Fruit fly (Drosophila melanogaster) S2 (cell line): ENCODE results near the gene CG17996.

Experiments used
- CG8478 ChIP-seq: fragments of >200 bp; optimal IDR thresholded peaks from 2 replicates; lab custom pipeline; 2018
- CTCF ChIP-seq, 2 experiments: fragments of >200 bp; optimal IDR thresholded peaks; 2 replicates each; lab custom pipeline; 2018

- no peak for TF ChIP-seq CG8478 (lab: Kevin White, UChicago)
- TF ChIP-seq CTCF (optimal IDR thresholded peaks at IDR 0.05; lab: Kevin White, UChicago) = no peak
Measured at dm6 chr2L:16703008-16703510, 27.8 kb downstream of the CG17996 start.
